Worm (Caenorhabditis elegans) whole organism, L2 larva: ENCODE results near the gene cox-14.
"Not testable (repeated sequence)": the region's sequence is repeated elsewhere in the genome, so short reads cannot be mapped to it uniquely, and the experiment has no call there.

Source experiments
- F13H6.1 ChIP-seq: sonication (generic microtip); optimal IDR thresholded peaks from 2 replicates; lab custom pipeline; 2016; ENCODE audit warnings: missing genetic modification characterization, missing compliant biosample characterization
- R02D3.7 ChIP-seq: fragments of 150-350 bp; optimal IDR thresholded peaks from 2 replicates; lab custom pipeline; 2014; ENCODE audit warnings: missing biosample characterization, missing genetic modification characterization
- Y55F3AM.14 ChIP-seq: fragments of 200-800 bp; sonication (Bioruptor generic); optimal IDR thresholded peaks from 2 replicates; lab custom pipeline; 2018; ENCODE audit warnings: mild to moderate bottlenecking, missing genetic modification characterization, missing compliant biosample characterization
- blmp-1 ChIP-seq: sonication (generic microtip); optimal IDR thresholded peaks from 2 replicates; lab custom pipeline; 2017; ENCODE audit warnings: missing genetic modification characterization, mild to moderate bottlenecking, missing compliant biosample characterization, antibody characterized with exemption, moderate library complexity; ENCODE audit not compliant: insufficient read depth
- ceh-82 ChIP-seq: fragments of 150-350 bp; optimal IDR thresholded peaks from 2 replicates; lab custom pipeline; 2014; ENCODE audit warnings: missing biosample characterization, missing genetic modification characterization
- elt-1 ChIP-seq: fragments of 150-350 bp; optimal IDR thresholded peaks from 2 replicates; lab custom pipeline; 2014; ENCODE audit warnings: missing biosample characterization, missing genetic modification characterization
- fos-1 ChIP-seq: fragments of 150-350 bp; optimal IDR thresholded peaks from 2 replicates; lab custom pipeline; 2014; ENCODE audit warnings: missing biosample characterization, missing genetic modification characterization
- lin-39 ChIP-seq: fragments of 150-350 bp; optimal IDR thresholded peaks from 2 replicates; lab custom pipeline; 2014; ENCODE audit warnings: missing biosample characterization, missing genetic modification reagents, missing genetic modification characterization
- mbf-1 ChIP-seq: sonication (generic microtip); optimal IDR thresholded peaks from 2 replicates; lab custom pipeline; 2017; ENCODE audit warnings: missing biosample characterization, missing genetic modification characterization
- nhr-10 ChIP-seq: sonication (generic microtip); optimal IDR thresholded peaks from 2 replicates; lab custom pipeline; 2017; ENCODE audit warnings: missing biosample characterization, missing genetic modification characterization
- nhr-12 ChIP-seq: fragments of 150-350 bp; optimal IDR thresholded peaks from 2 replicates; lab custom pipeline; 2014; ENCODE audit warnings: missing biosample characterization, missing genetic modification characterization
- nhr-129 ChIP-seq: fragments of 150-350 bp; optimal IDR thresholded peaks from 2 replicates; lab custom pipeline; 2014; ENCODE audit warnings: missing biosample characterization, missing genetic modification characterization
- nhr-21 ChIP-seq: fragments of 150-350 bp; optimal IDR thresholded peaks from 2 replicates; lab custom pipeline; 2014; ENCODE audit warnings: missing biosample characterization, missing genetic modification characterization
- nhr-23 ChIP-seq: fragments of 150-350 bp; optimal IDR thresholded peaks from 2 replicates; lab custom pipeline; 2014; ENCODE audit warnings: missing biosample characterization, missing genetic modification reagents, missing genetic modification characterization
- nhr-6 ChIP-seq: fragments of 150-350 bp; optimal IDR thresholded peaks from 2 replicates; lab custom pipeline; 2014; ENCODE audit warnings: missing biosample characterization, missing genetic modification characterization
- nhr-77 ChIP-seq: fragments of 150-350 bp; optimal IDR thresholded peaks from 2 replicates; lab custom pipeline; 2014; ENCODE audit warnings: missing biosample characterization, missing genetic modification characterization
- sem-4 ChIP-seq: fragments of 150-350 bp; optimal IDR thresholded peaks from 2 replicates; lab custom pipeline; 2014; ENCODE audit warnings: missing biosample characterization, missing genetic modification reagents, missing genetic modification characterization
- sma-9 ChIP-seq, 2 experiments: fragments of 150-350 bp in 1 of 2; sonication (generic microtip) in 1 of 2; optimal IDR thresholded peaks; 2 replicates each; lab custom pipeline; 2014 to 2016; ENCODE audit warnings: missing genetic modification characterization in 2 of 2, mild to moderate bottlenecking in 1 of 2, missing biosample characterization in 1 of 2, missing compliant biosample characterization in 1 of 2, missing genetic modification reagents in 1 of 2, moderate library complexity in 1 of 2
- snpc-4 ChIP-seq: fragments of 150-350 bp; optimal IDR thresholded peaks from 2 replicates; lab custom pipeline; 2014; ENCODE audit warnings: missing biosample characterization, missing genetic modification characterization
- unc-39 ChIP-seq: fragments of 150-350 bp; optimal IDR thresholded peaks from 2 replicates; lab custom pipeline; 2014; ENCODE audit warnings: missing biosample characterization, missing genetic modification characterization
- unc-55 ChIP-seq: fragments of 150-350 bp; sonication (generic microtip); optimal IDR thresholded peaks from 3 replicates; lab custom pipeline; 2014; ENCODE audit warnings: missing biosample characterization, missing genetic modification reagents, missing genetic modification characterization
- unc-62 ChIP-seq: fragments of 150-350 bp; optimal IDR thresholded peaks from 2 replicates; lab custom pipeline; 2014; ENCODE audit warnings: missing biosample characterization, missing genetic modification reagents, missing genetic modification characterization
- zag-1 ChIP-seq: fragments of 150-350 bp; optimal IDR thresholded peaks from 2 replicates; lab custom pipeline; 2014; ENCODE audit warnings: missing biosample characterization, missing genetic modification characterization
- ztf-4 ChIP-seq: fragments of 150-350 bp; optimal IDR thresholded peaks from 2 replicates; lab custom pipeline; 2014; ENCODE audit warnings: missing biosample characterization, missing genetic modification characterization

Gene cox-14

DNA sequence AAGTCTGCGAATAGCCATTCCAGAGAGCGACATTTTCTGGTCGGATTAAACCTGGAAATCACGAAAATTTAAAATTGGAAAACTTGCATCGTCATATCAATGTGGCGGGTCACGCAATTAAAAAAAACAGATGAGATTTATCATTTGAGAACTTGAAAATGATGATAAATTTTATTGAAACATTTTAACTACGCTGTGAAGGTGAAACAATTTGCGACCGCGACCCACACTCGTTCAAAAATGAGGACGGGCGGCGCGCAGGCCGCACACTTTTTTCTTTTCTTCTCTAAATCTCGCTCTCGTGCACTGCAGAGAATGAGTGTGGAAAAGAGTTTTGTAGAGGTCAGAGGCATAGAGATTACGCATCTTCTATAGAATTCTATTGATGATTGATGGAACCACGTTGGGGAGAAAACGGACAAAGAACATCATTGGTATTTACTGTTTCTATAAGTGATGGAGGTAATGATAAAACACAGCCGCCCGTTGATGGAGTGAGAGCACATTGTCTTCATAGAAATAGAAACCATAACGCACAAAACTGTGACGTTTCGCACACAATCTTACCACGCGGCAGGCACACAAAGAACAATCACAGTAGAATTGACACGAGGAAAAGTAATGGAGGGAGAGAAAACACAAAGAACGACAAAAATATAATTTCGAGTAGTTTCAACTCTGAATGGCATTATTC, 2.0 kb upstream of the cox-14 start, which contains the start of gene cts-1 (continued):
- no peak for TF ChIP-seq lin-39 (tag; lab: Kevin White, UChicago)
- peak; percentile 48 for TF ChIP-seq snpc-4 (tag; lab: Kevin White, UChicago)
- TF ChIP-seq sem-4, result peak; percentile 41

DNA sequence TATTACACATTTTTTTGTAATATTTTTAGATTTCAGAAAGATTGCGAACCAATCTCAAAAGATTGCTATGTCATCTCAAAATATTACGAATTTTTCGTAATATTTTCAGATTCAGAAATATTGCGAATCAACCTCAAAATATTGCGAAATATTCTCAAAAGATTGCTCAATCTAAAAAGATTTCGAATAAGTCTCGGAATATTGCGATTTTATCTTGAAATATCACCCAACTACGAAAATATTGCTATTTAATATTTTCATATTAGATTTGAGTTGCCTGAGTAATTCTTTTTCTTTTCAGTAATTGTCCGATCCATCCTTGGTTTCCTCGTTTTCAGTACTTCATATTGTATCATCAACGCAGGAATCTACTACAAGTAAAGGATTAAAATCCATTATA, 3.1 kb downstream of the cox-14 start, which contains the start of gene Y70G10A.4:
Gene Y70G10A.4 (plus strand): TSS at position 301 of the 400 bp plus-strand sequence.
- not testable (repeated sequence) for TF ChIP-seq nhr-77, zag-1, nhr-21 (tag; lab: Kevin White, UChicago)

DNA sequence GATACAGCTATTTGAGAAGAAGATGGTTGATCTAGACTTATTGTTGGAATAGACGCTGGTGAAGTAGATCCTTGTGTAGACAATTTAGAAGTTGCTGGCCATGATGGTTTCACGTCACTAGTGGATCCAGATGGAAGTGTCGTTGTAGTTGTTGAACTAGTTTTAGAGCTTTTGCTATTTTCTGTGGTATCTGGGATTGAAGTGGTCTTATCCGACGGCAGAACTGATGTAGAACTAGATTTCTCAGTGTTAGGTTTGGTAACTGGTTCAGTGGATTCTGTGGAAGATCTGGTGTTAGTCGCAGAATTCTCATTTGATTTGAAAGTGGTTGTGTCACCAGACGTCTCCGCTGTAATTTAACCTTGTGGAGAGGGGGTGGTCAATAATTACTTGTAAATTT, 12.9 kb downstream of the cox-14 start:
- TF ChIP-seq elt-1 (tag; lab: Kevin White, UChicago), result no peak
- no peak for TF ChIP-seq unc-39 (tag; lab: Kevin White, UChicago)
- no peak for TF ChIP-seq nhr-6 (tag; lab: Kevin White, UChicago)
- TF ChIP-seq Y55F3AM.14, result no peak
- TF ChIP-seq nhr-21 (tag; lab: Kevin White, UChicago), result no peak
- TF ChIP-seq ztf-4 (tag; lab: Kevin White, UChicago), result no peak
- TF ChIP-seq, all 48 proteins: peak for 0

DNA sequence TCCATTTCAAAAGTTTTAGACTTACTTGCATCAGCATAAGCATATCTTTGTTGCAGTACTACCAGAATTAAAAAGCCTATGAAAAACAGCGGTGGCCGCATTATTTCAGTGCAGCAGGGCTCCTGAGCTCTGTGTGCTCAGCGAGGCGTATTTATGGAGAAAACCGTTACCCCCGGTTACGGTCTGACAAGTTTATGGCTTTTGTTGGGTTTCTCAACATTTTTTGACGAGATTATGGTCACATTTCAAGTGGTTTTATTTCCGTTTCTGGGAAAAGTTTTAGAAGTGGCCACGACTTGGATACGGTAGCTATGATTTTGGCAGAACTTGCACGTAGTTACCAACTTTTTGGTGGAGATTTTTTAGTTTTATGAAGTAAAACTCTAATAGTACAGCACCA, 15.2 kb downstream of the cox-14 start, which contains the start of gene paml-1:
Gene paml-1 (minus strand): TSS at position 101 of the 400 bp plus-strand sequence.
- TF ChIP-seq unc-62 (GFP tag; lab: Kevin White, UChicago) (no peak), zag-1 (tag; lab: Kevin White, UChicago) (no peak), nhr-23 (tag; lab: Kevin White, UChicago) (no peak)
- TF ChIP-seq, all 48 proteins: peak for 0

DNA sequence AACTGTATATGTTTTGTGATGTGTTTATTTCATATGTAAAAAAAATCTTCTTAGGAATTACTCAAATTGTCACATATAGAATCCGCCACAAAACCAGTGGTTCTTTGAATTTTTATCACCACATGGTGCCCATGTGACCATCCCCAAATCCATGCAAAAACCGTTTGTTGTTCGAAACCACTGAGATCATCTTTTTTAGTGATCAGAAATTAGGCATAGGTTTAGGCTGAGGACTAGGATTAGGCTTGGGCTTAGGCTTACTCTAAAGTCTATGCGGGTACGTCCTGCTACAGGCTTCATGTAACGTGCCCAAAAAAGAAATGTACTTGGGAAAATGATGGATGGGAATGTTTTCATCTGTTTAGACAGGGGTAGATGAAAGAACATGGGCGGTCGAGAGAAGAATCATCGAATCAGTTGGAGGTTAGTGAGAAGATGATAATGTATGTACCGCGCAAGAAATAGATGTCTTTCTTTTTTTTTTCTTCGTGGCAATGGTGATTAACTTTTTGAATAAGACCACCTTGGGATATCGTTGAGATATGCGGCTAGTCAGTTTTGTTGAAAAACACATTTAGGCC, 17.6 kb downstream of the cox-14 start:
- TF ChIP-seq zag-1 (tag; lab: Kevin White, UChicago) (no peak), fos-1 (tag; lab: Kevin White, UChicago) (peak; percentile 9), nhr-21 (tag; lab: Kevin White, UChicago) (peak; percentile 11), F13H6.1 (tag; lab: Kevin White, UChicago) (no peak), sma-9 (GFP tag; optimal IDR thresholded peaks at IDR 0.05; lab: Kevin White, UChicago) (no peak), sma-9 (tag; optimal IDR thresholded peaks at IDR 0.05; lab: Kevin White, UChicago) (no peak), nhr-6 (tag; lab: Kevin White, UChicago) (no peak)

DNA sequence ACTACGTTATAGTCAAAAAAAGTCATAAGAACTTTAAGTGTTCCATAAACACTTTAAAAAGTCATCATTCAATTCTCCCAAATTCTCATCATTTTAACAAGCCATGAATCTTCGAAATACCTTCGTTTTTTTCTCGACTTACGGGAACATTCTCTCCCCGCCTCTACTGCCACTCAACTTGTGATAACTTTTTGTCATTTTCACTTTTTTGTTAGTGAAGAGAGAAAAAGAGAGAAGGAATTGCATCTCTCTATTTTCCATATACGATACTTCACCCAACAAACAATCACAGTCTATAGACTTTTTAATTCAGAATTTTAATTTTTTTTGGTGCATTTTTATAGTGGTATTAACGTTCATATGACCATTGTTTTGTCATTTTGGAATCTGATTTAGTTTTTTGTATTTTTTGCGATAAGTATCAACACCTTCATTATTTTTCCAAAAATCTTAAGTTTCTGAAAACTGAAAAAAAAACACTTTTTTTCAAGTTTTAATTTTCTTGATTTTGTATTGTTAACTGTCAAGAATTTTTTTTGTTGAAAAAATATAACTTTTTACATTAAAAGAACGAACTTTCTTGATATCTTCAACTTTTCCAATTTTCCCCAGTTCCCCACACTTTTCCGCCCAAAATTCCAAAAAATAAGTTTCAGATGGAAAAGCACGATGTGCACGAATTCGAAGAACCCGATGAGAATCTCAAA, 19.9 kb downstream of the cox-14 start, which contains the start of gene Y70G10A.3:
Gene Y70G10A.3 (plus strand): TSS at position 657 of the 707 bp plus-strand sequence.
- TF ChIP-seq nhr-12 (tag; lab: Kevin White, UChicago) (no peak), mbf-1 (tag; lab: Kevin White, UChicago) (no peak), unc-55 (GFP tag; lab: Kevin White, UChicago) (no peak), nhr-129 (tag; lab: Kevin White, UChicago) (no peak), blmp-1 (peak; percentile 29), ceh-82 (tag; lab: Kevin White, UChicago) (no peak)

DNA sequence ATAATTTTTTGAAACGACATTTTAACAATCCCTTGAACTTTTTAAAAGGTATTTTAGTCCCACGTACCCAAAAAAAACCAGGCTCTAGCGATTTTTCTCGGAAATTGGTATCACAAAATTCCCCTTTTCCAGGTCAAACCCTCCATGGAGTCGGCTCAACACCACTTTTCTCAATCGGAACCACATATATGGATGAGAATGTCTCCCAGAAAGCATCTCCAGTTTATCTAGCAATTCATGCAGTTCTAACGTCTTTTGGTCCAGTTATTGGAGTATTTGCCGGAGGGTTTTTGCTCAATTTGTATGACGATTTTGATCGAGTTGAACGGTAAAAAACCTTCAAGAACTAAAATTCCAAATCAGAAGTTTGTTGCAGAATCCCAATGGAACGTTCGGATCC, 21.3 kb downstream of the cox-14 start:
- TF ChIP-seq mbf-1 (tag; lab: Kevin White, UChicago), result no peak
- no peak for TF ChIP-seq nhr-6 (tag; lab: Kevin White, UChicago)
- TF ChIP-seq unc-55 (GFP tag; lab: Kevin White, UChicago), result no peak
- no peak for TF ChIP-seq R02D3.7
- no peak for TF ChIP-seq nhr-10 (tag; lab: Kevin White, UChicago)
- TF ChIP-seq, all 48 proteins: peak for 0
